Worm (Caenorhabditis elegans) whole organism, L3 larva: ENCODE results near the gene F52H2.1.

Source experiments
- R02D3.7 ChIP-seq: fragments of 150-350 bp; optimal IDR thresholded peaks from 2 replicates; lab custom pipeline; 2014; ENCODE audit warnings: missing biosample characterization, missing genetic modification characterization
- ZK546.5 ChIP-seq: sonication (generic microtip); optimal IDR thresholded peaks from 2 replicates; lab custom pipeline; 2017; ENCODE audit warnings: missing biosample characterization, missing genetic modification characterization
- aly-2 ChIP-seq: fragments of 150-350 bp; optimal IDR thresholded peaks from 2 replicates; lab custom pipeline; 2014; ENCODE audit warnings: missing biosample characterization, missing genetic modification characterization
- ceh-16 ChIP-seq: sonication (generic microtip); optimal IDR thresholded peaks from 2 replicates; lab custom pipeline; 2017; ENCODE audit warnings: missing biosample characterization, missing genetic modification characterization
- ceh-82 ChIP-seq: fragments of 150-350 bp; optimal IDR thresholded peaks from 2 replicates; lab custom pipeline; 2014; ENCODE audit warnings: missing biosample characterization, missing genetic modification characterization
- ceh-9 ChIP-seq: sonication (generic microtip); optimal IDR thresholded peaks from 2 replicates; lab custom pipeline; 2018; ENCODE audit warnings: missing biosample characterization, missing genetic modification characterization
- daf-12 ChIP-seq: fragments of 150-350 bp; optimal IDR thresholded peaks from 2 replicates; lab custom pipeline; 2014; ENCODE audit warnings: missing biosample characterization, missing genetic modification reagents, missing genetic modification characterization
- egl-27 ChIP-seq: sonication (generic microtip); optimal IDR thresholded peaks from 4 replicates; lab custom pipeline; 2017; ENCODE audit warnings: missing biosample characterization, missing genetic modification reagents, missing genetic modification characterization
- egl-5 ChIP-seq: fragments of 150-350 bp; optimal IDR thresholded peaks from 2 replicates; lab custom pipeline; 2017; ENCODE audit warnings: missing biosample characterization, missing genetic modification reagents, missing genetic modification characterization, inconsistent platforms
- elt-1 ChIP-seq: fragments of 150-350 bp; optimal IDR thresholded peaks from 2 replicates; lab custom pipeline; 2014; ENCODE audit warnings: missing biosample characterization, missing genetic modification characterization
- elt-2 ChIP-seq: sonication (generic microtip); optimal IDR thresholded peaks from 2 replicates; lab custom pipeline; 2016; ENCODE audit warnings: missing genetic modification reagents, mild to moderate bottlenecking, missing genetic modification characterization, missing compliant biosample characterization
- elt-3 ChIP-seq, 3 experiments: fragments of 150-350 bp in 1 of 3; sonication (generic microtip) in 2 of 3; optimal IDR thresholded peaks; 2 replicates in 2 of 3; 4 replicates in 1 of 3; lab custom pipeline; 2014 to 2017; ENCODE audit warnings: missing biosample characterization in 3 of 3, missing genetic modification characterization in 3 of 3
- eor-1 ChIP-seq, 2 experiments: fragments of 150-350 bp; optimal IDR thresholded peaks; 2 replicates each; lab custom pipeline; 2014 to 2018; ENCODE audit warnings: missing biosample characterization in 2 of 2, missing genetic modification characterization in 2 of 2
- fkh-10 ChIP-seq: sonication (generic microtip); optimal IDR thresholded peaks from 2 replicates; lab custom pipeline; 2017; ENCODE audit warnings: missing biosample characterization, missing genetic modification reagents, missing genetic modification characterization
- fkh-2 ChIP-seq: fragments of 150-350 bp; optimal IDR thresholded peaks from 2 replicates; lab custom pipeline; 2014; ENCODE audit warnings: missing biosample characterization, missing genetic modification reagents, missing genetic modification characterization
- fos-1 ChIP-seq: fragments of 150-350 bp; optimal IDR thresholded peaks from 2 replicates; lab custom pipeline; 2014; ENCODE audit warnings: missing biosample characterization, missing genetic modification characterization
- hmg-11 ChIP-seq: sonication (generic microtip); optimal IDR thresholded peaks from 2 replicates; lab custom pipeline; 2016; ENCODE audit warnings: missing genetic modification characterization, missing compliant biosample characterization
- jun-1 ChIP-seq: fragments of 150-350 bp; optimal IDR thresholded peaks from 2 replicates; lab custom pipeline; 2014; ENCODE audit warnings: missing biosample characterization, missing genetic modification reagents, missing genetic modification characterization
- lin-15B ChIP-seq: fragments of 150-350 bp; optimal IDR thresholded peaks from 2 replicates; lab custom pipeline; 2014; ENCODE audit warnings: missing biosample characterization, missing genetic modification characterization
- lin-39 ChIP-seq: fragments of 150-350 bp; optimal IDR thresholded peaks from 2 replicates; lab custom pipeline; 2018; ENCODE audit warnings: missing biosample characterization, missing genetic modification reagents, missing genetic modification characterization
- lsy-12 ChIP-seq: sonication (generic microtip); optimal IDR thresholded peaks from 2 replicates; lab custom pipeline; 2016; ENCODE audit warnings: mild to moderate bottlenecking, missing genetic modification characterization, missing compliant biosample characterization
- mdl-1 ChIP-seq: fragments of 150-350 bp; optimal IDR thresholded peaks from 2 replicates; lab custom pipeline; 2014; ENCODE audit warnings: missing biosample characterization, missing genetic modification characterization
- mml-1 ChIP-seq: fragments of 150-350 bp; sonication (generic microtip); optimal IDR thresholded peaks from 3 replicates; lab custom pipeline; 2014; ENCODE audit warnings: missing biosample characterization, missing genetic modification characterization
- nfya-1 ChIP-seq: sonication (generic microtip); optimal IDR thresholded peaks from 2 replicates; lab custom pipeline; 2017; ENCODE audit warnings: missing genetic modification characterization, mild to moderate bottlenecking, missing compliant biosample characterization, antibody characterized with exemption, moderate library complexity; ENCODE audit not compliant: insufficient read depth
- nhr-11 ChIP-seq: fragments of 150-350 bp; optimal IDR thresholded peaks from 2 replicates; lab custom pipeline; 2014; ENCODE audit warnings: missing biosample characterization, missing genetic modification characterization
- nhr-23 ChIP-seq: fragments of 150-350 bp; optimal IDR thresholded peaks from 2 replicates; lab custom pipeline; 2014; ENCODE audit warnings: missing biosample characterization, missing genetic modification reagents, missing genetic modification characterization
- nhr-237 ChIP-seq: fragments of 150-350 bp; optimal IDR thresholded peaks from 2 replicates; lab custom pipeline; 2014; ENCODE audit warnings: missing biosample characterization, missing genetic modification characterization
- nhr-25 ChIP-seq: sonication (generic microtip); optimal IDR thresholded peaks from 2 replicates; lab custom pipeline; 2017; ENCODE audit warnings: missing biosample characterization, missing genetic modification characterization
- nhr-28 ChIP-seq: fragments of 150-350 bp; optimal IDR thresholded peaks from 2 replicates; lab custom pipeline; 2014; ENCODE audit warnings: missing biosample characterization, missing genetic modification characterization
- nhr-43 ChIP-seq: sonication (generic microtip); optimal IDR thresholded peaks from 2 replicates; lab custom pipeline; 2016; ENCODE audit warnings: mild to moderate bottlenecking, missing genetic modification characterization, missing compliant biosample characterization; ENCODE audit not compliant: poor library complexity, severe bottlenecking
- nhr-77 ChIP-seq: fragments of 150-350 bp; optimal IDR thresholded peaks from 2 replicates; lab custom pipeline; 2014; ENCODE audit warnings: missing biosample characterization, missing genetic modification characterization
- pha-4 ChIP-seq: fragments of 150-350 bp; optimal IDR thresholded peaks from 2 replicates; lab custom pipeline; 2014; ENCODE audit warnings: missing biosample characterization, missing genetic modification reagents, missing genetic modification characterization
- pqm-1 ChIP-seq: fragments of 150-350 bp; optimal IDR thresholded peaks from 2 replicates; lab custom pipeline; 2017; ENCODE audit warnings: missing biosample characterization, missing genetic modification characterization, inconsistent platforms
- skn-1 ChIP-seq: fragments of 150-350 bp; optimal IDR thresholded peaks from 2 replicates; lab custom pipeline; 2014; ENCODE audit warnings: missing biosample characterization, missing genetic modification characterization
- tbx-2 ChIP-seq: sonication (generic microtip); optimal IDR thresholded peaks from 2 replicates; lab custom pipeline; 2016; ENCODE audit warnings: mild to moderate bottlenecking, missing genetic modification characterization, missing compliant biosample characterization
- unc-62 ChIP-seq: fragments of 150-350 bp; sonication (generic microtip); optimal IDR thresholded peaks from 4 replicates; lab custom pipeline; 2014; ENCODE audit warnings: missing biosample characterization, missing genetic modification reagents, missing genetic modification characterization
- zag-1 ChIP-seq: fragments of 150-350 bp; optimal IDR thresholded peaks from 2 replicates; lab custom pipeline; 2014; ENCODE audit warnings: missing biosample characterization, missing genetic modification characterization
- ztf-11 ChIP-seq: fragments of 150-350 bp; optimal IDR thresholded peaks from 2 replicates; lab custom pipeline; 2014; ENCODE audit warnings: missing biosample characterization, missing genetic modification characterization
- ztf-4 ChIP-seq: fragments of 150-350 bp; optimal IDR thresholded peaks from 2 replicates; lab custom pipeline; 2014; ENCODE audit warnings: missing biosample characterization, missing genetic modification characterization

Gene F52H2.1

ce11 chrX:2538713-2539112, 34.2 kb upstream of the F52H2.1 start:
- TF ChIP-seq ceh-9 (tag; lab: Kevin White, UChicago) (no peak), daf-12 (tag; lab: Kevin White, UChicago) (no peak)

- no peak for TF ChIP-seq nhr-237
- no peak for TF ChIP-seq mdl-1 (tag; lab: Kevin White, UChicago)
- peak; percentile 52 for TF ChIP-seq pqm-1 (tag; lab: Kevin White, UChicago)
- TF ChIP-seq egl-27 (tag; lab: Kevin White, UChicago) = no peak
- TF ChIP-seq ceh-82 = no peak
- TF ChIP-seq elt-2 = peak; percentile 84
- TF ChIP-seq unc-62 (GFP tag; lab: Kevin White, UChicago) = no peak
- no peak for TF ChIP-seq egl-5 (tag; lab: Kevin White, UChicago)
- TF ChIP-seq aly-2 (tag; lab: Kevin White, UChicago) = no peak
- no peak for TF ChIP-seq tbx-2 (tag; lab: Kevin White, UChicago)
- TF ChIP-seq daf-12 (tag; lab: Kevin White, UChicago) = no peak
- peak; percentile 79 for TF ChIP-seq pha-4 (tag; lab: Kevin White, UChicago)
- TF ChIP-seq nhr-11 (tag; lab: Kevin White, UChicago) = no peak
- TF ChIP-seq nfya-1 = no peak
- TF ChIP-seq eor-1 (tag; optimal IDR thresholded peaks at IDR 0.05; lab: Kevin White, UChicago) = no peak
- TF ChIP-seq mml-1 (tag; lab: Kevin White, UChicago) = no peak
- TF ChIP-seq, all 47 proteins: peak for 3
Observed at ce11 chrX:2541003-2541521, 31.8 kb upstream of the F52H2.1 start, which contains the start of gene F52H2.3. Gene F52H2.3, minus strand, starts transcription at chrX:2541053.

ce11 chrX:2543353-2543752, 29.5 kb upstream of the F52H2.1 start:
- no peak for TF ChIP-seq nhr-23 (tag; lab: Kevin White, UChicago)
- peak; percentile 59 for TF ChIP-seq elt-2
- peak; percentile 10 for TF ChIP-seq nfya-1
- TF ChIP-seq pqm-1 (tag; lab: Kevin White, UChicago) = peak; percentile 22

ce11 chrX:2544645-2545044, 28.3 kb upstream of the F52H2.1 start:
- TF ChIP-seq elt-3 (tag; optimal IDR thresholded peaks at IDR 0.05; lab: Kevin White, UChicago) = no peak
- peak; percentile 78 for TF ChIP-seq pqm-1 (tag; lab: Kevin White, UChicago)
- peak; percentile 79 for TF ChIP-seq elt-2
- TF ChIP-seq pha-4 (tag; lab: Kevin White, UChicago) = peak; percentile 21
- TF ChIP-seq nhr-237 = no peak
- TF ChIP-seq skn-1 (tag; lab: Kevin White, UChicago) = peak; percentile 37

ce11 chrX:2548884-2549283, 24.0 kb upstream of the F52H2.1 start, which contains the start of gene smvt-1:
Gene smvt-1, minus strand, starts transcription at chrX:2548984.
- TF ChIP-seq elt-1 (no peak), lin-15B (tag; lab: Kevin White, UChicago) (no peak), ztf-11 (no peak), egl-27 (tag; lab: Kevin White, UChicago) (no peak), R02D3.7 (tag; lab: Kevin White, UChicago) (no peak), ztf-4 (tag; lab: Kevin White, UChicago) (no peak), tbx-2 (tag; lab: Kevin White, UChicago) (no peak), zag-1 (tag; lab: Kevin White, UChicago) (no peak), nhr-11 (tag; lab: Kevin White, UChicago) (no peak), ZK546.5 (tag; lab: Kevin White, UChicago) (no peak), nhr-25 (tag; lab: Kevin White, UChicago) (no peak), ceh-82 (no peak), pqm-1 (tag; lab: Kevin White, UChicago) (no peak), eor-1 (tag; optimal IDR thresholded peaks at IDR 0.05; lab: Kevin White, UChicago) (no peak), jun-1 (no peak), lin-39 (no peak), fkh-2 (no peak), aly-2 (tag; lab: Kevin White, UChicago) (no peak), mml-1 (tag; lab: Kevin White, UChicago) (no peak)

ce11 chrX:2549322-2549721, 23.6 kb upstream of the F52H2.1 start:
- peak; percentile 38 for TF ChIP-seq pqm-1 (tag; lab: Kevin White, UChicago)
- peak; percentile 33 for TF ChIP-seq skn-1 (tag; lab: Kevin White, UChicago)
- TF ChIP-seq zag-1 (tag; lab: Kevin White, UChicago) = no peak
- no peak for TF ChIP-seq elt-1
- no peak for TF ChIP-seq nhr-23 (tag; lab: Kevin White, UChicago)
- peak; percentile 44 for TF ChIP-seq lsy-12 (tag; lab: Kevin White, UChicago)
- TF ChIP-seq ceh-16 (tag; lab: Kevin White, UChicago) = no peak
- TF ChIP-seq elt-2 = peak; percentile 58
- TF ChIP-seq fos-1 (tag; lab: Kevin White, UChicago) = peak; percentile 62
- TF ChIP-seq hmg-11 (tag; lab: Kevin White, UChicago) = peak; percentile 78
- no peak for TF ChIP-seq ZK546.5 (tag; lab: Kevin White, UChicago)
- no peak for TF ChIP-seq ztf-11
- peak; percentile 70 for TF ChIP-seq pha-4 (tag; lab: Kevin White, UChicago)
- TF ChIP-seq egl-27 (tag; lab: Kevin White, UChicago) = peak; percentile 51
- TF ChIP-seq fkh-10 (GFP tag; lab: Kevin White, UChicago) = no peak
- no peak for TF ChIP-seq daf-12 (tag; lab: Kevin White, UChicago)
- TF ChIP-seq nfya-1 = peak; percentile 66
- no peak for TF ChIP-seq nhr-28 (tag; lab: Kevin White, UChicago)
- TF ChIP-seq eor-1 (tag; optimal IDR thresholded peaks at IDR 0.05; lab: Kevin White, UChicago) = no peak
- peak; percentile 39 for TF ChIP-seq nhr-25 (tag; lab: Kevin White, UChicago)
- TF ChIP-seq fkh-2 = no peak
- no peak for TF ChIP-seq nhr-77 (tag; lab: Kevin White, UChicago)
- TF ChIP-seq nhr-43 (tag; lab: Kevin White, UChicago) = peak; percentile 37
- no peak for TF ChIP-seq ztf-4 (tag; lab: Kevin White, UChicago)
